Worm (Caenorhabditis elegans) whole organism, L1 larva: ENCODE data around the gene dpy-11.

Experiments used
- C04F5.9 ChIP-seq: sonication (generic microtip); optimal IDR thresholded peaks from 2 replicates; lab custom pipeline; 2016; ENCODE audit warnings: missing genetic modification characterization, missing compliant biosample characterization
- C16A3.4 ChIP-seq: fragments of 150-350 bp; optimal IDR thresholded peaks from 2 replicates; lab custom pipeline; 2014; ENCODE audit warnings: missing biosample characterization, missing genetic modification characterization
- C34B4.2 ChIP-seq: sonication (generic microtip); optimal IDR thresholded peaks from 2 replicates; lab custom pipeline; 2017; ENCODE audit warnings: mild to moderate bottlenecking, missing genetic modification characterization, missing compliant biosample characterization
- aha-1 ChIP-seq: fragments of 150-350 bp; optimal IDR thresholded peaks from 2 replicates; lab custom pipeline; 2014; ENCODE audit warnings: missing biosample characterization, missing genetic modification characterization
- alr-1 ChIP-seq: fragments of 200-800 bp; sonication (Bioruptor generic); optimal IDR thresholded peaks from 2 replicates; lab custom pipeline; 2018; ENCODE audit warnings: borderline replicate concordance, mild to moderate bottlenecking, missing genetic modification characterization, missing compliant biosample characterization
- blmp-1 ChIP-seq: fragments of 150-350 bp; optimal IDR thresholded peaks from 2 replicates; lab custom pipeline; 2014; ENCODE audit warnings: missing biosample characterization, missing genetic modification characterization
- ceh-82 ChIP-seq, 3 experiments: fragments of 150-350 bp in 1 of 3; sonication (generic microtip) in 2 of 3; optimal IDR thresholded peaks; 2 replicates each; lab custom pipeline; 2014 to 2017; ENCODE audit warnings: missing biosample characterization in 3 of 3, missing genetic modification characterization in 3 of 3
- ceh-90 ChIP-seq: sonication (generic microtip); optimal IDR thresholded peaks from 2 replicates; lab custom pipeline; 2016; ENCODE audit warnings: missing genetic modification characterization, missing compliant biosample characterization
- dpl-1 ChIP-seq, 3 experiments: fragments of 150-350 bp in 2 of 3; sonication (generic microtip) in 1 of 3; optimal IDR thresholded peaks; 2 replicates each; lab custom pipeline; 2014 to 2017; ENCODE audit warnings: missing biosample characterization in 3 of 3, missing genetic modification characterization in 3 of 3, missing genetic modification reagents in 3 of 3
- efl-1 ChIP-seq, 4 experiments: fragments of 150-350 bp; optimal IDR thresholded peaks in 3 of 4; peaks in 1 of 4; 1 replicate in 1 of 4; 2 replicates in 3 of 4; lab custom pipeline; 2014; ENCODE audit warnings: missing biosample characterization in 2 of 4, missing genetic modification characterization in 2 of 4, missing genetic modification reagents in 2 of 4
- egl-27 ChIP-seq, 2 experiments: fragments of 150-350 bp in 1 of 2; sonication (generic microtip); optimal IDR thresholded peaks; 3 replicates each; lab custom pipeline; 2017 to 2018; ENCODE audit warnings: missing biosample characterization in 2 of 2, missing genetic modification characterization in 2 of 2, missing genetic modification reagents in 2 of 2
- grh-1 ChIP-seq: fragments of 200-800 bp; sonication (Bioruptor generic); IDR thresholded peaks from 2 replicates; pipeline ENCODE4 v1.3.6; 2022; ENCODE audit warnings: missing genetic modification reagents, missing genetic modification characterization, missing compliant biosample characterization
- hpl-2 ChIP-seq: fragments of 150-350 bp; optimal IDR thresholded peaks from 2 replicates; lab custom pipeline; 2014; ENCODE audit warnings: missing biosample characterization, missing genetic modification reagents, missing genetic modification characterization
- irx-1 ChIP-seq: sonication (generic microtip); optimal IDR thresholded peaks from 2 replicates; lab custom pipeline; 2016; ENCODE audit warnings: missing genetic modification characterization, missing compliant biosample characterization
- jun-1 ChIP-seq: fragments of 150-350 bp; optimal IDR thresholded peaks from 2 replicates; lab custom pipeline; 2014; ENCODE audit warnings: missing biosample characterization, missing genetic modification reagents, missing genetic modification characterization
- lin-14 ChIP-seq: fragments of 200-800 bp; sonication (Bioruptor generic); optimal IDR thresholded peaks from 2 replicates; lab custom pipeline; 2018; ENCODE audit warnings: mild to moderate bottlenecking, missing genetic modification characterization, moderate library complexity, missing compliant biosample characterization
- lin-35 ChIP-seq, 2 experiments: fragments of 150-350 bp; optimal IDR thresholded peaks; 2 replicates each; lab custom pipeline; 2014; ENCODE audit warnings: missing biosample characterization in 2 of 2, missing genetic modification characterization in 2 of 2, missing genetic modification reagents in 2 of 2
- lir-3 ChIP-seq: sonication (generic microtip); optimal IDR thresholded peaks from 2 replicates; lab custom pipeline; 2016; ENCODE audit warnings: mild to moderate bottlenecking, missing genetic modification characterization, moderate library complexity, missing compliant biosample characterization; ENCODE audit not compliant: poor library complexity
- mef-2 ChIP-seq: fragments of 150-350 bp; optimal IDR thresholded peaks from 2 replicates; lab custom pipeline; 2014; ENCODE audit warnings: missing biosample characterization, missing genetic modification characterization
- nhr-19 ChIP-seq: fragments of 200-800 bp; sonication (Bioruptor generic); conservative IDR thresholded peaks from 2 replicates; pipeline ENCODE4 v1.3.6; 2022; ENCODE audit warnings: missing genetic modification characterization, missing compliant biosample characterization
- nhr-20 ChIP-seq: sonication (generic microtip); optimal IDR thresholded peaks from 2 replicates; lab custom pipeline; 2016; ENCODE audit warnings: mild to moderate bottlenecking, missing genetic modification characterization, missing compliant biosample characterization
- nhr-76 ChIP-seq: sonication (generic microtip); optimal IDR thresholded peaks from 2 replicates; lab custom pipeline; 2017; ENCODE audit warnings: missing biosample characterization, missing genetic modification characterization
- nhr-84 ChIP-seq: sonication (generic microtip); optimal IDR thresholded peaks from 2 replicates; lab custom pipeline; 2017; ENCODE audit warnings: missing biosample characterization, missing genetic modification characterization
- pag-3 ChIP-seq: sonication (generic microtip); optimal IDR thresholded peaks from 2 replicates; lab custom pipeline; 2017; ENCODE audit warnings: missing genetic modification characterization, mild to moderate bottlenecking, missing compliant biosample characterization, antibody characterized with exemption, borderline replicate concordance; ENCODE audit not compliant: insufficient read depth
- skn-1 ChIP-seq: fragments of 150-350 bp; optimal IDR thresholded peaks from 2 replicates; lab custom pipeline; 2014; ENCODE audit warnings: missing biosample characterization, missing genetic modification characterization
- snu-23 ChIP-seq: sonication (generic microtip); optimal IDR thresholded peaks from 2 replicates; lab custom pipeline; 2016; ENCODE audit warnings: missing genetic modification characterization, missing compliant biosample characterization
- sptf-1 ChIP-seq: fragments of 150-350 bp; optimal IDR thresholded peaks from 2 replicates; lab custom pipeline; 2014; ENCODE audit warnings: missing biosample characterization, missing genetic modification characterization
- sup-37 ChIP-seq: fragments of 200-800 bp; sonication (Bioruptor generic); optimal IDR thresholded peaks from 2 replicates; lab custom pipeline; 2018; ENCODE audit warnings: mild to moderate bottlenecking, missing genetic modification characterization, missing compliant biosample characterization
- swsn-7 ChIP-seq: sonication (generic microtip); optimal IDR thresholded peaks from 2 replicates; lab custom pipeline; 2016; ENCODE audit warnings: missing genetic modification characterization, missing compliant biosample characterization
- tlp-1 ChIP-seq: fragments of 150-350 bp; optimal IDR thresholded peaks from 2 replicates; lab custom pipeline; 2014; ENCODE audit warnings: missing biosample characterization, missing genetic modification characterization
- unc-62 ChIP-seq: fragments of 150-350 bp; optimal IDR thresholded peaks from 2 replicates; lab custom pipeline; 2014; ENCODE audit warnings: missing biosample characterization, missing genetic modification reagents, missing genetic modification characterization
- unc-86 ChIP-seq: sonication (generic microtip); optimal IDR thresholded peaks from 2 replicates; lab custom pipeline; 2016; ENCODE audit warnings: missing genetic modification characterization, missing compliant biosample characterization
- xbp-1 ChIP-seq: sonication (generic microtip); optimal IDR thresholded peaks from 2 replicates; lab custom pipeline; 2016; ENCODE audit warnings: missing genetic modification characterization, missing compliant biosample characterization
- zip-4 ChIP-seq: fragments of 200-800 bp; sonication (Bioruptor generic); optimal IDR thresholded peaks from 2 replicates; lab custom pipeline; 2018; ENCODE audit warnings: mild to moderate bottlenecking, missing genetic modification characterization, moderate library complexity, missing compliant biosample characterization
- ztf-11 ChIP-seq, 2 experiments: sonication (generic microtip); optimal IDR thresholded peaks; 2 replicates each; lab custom pipeline; 2016 to 2017; ENCODE audit warnings: missing genetic modification characterization in 2 of 2, missing biosample characterization in 1 of 2, missing compliant biosample characterization in 1 of 2

dpy-11 gene

ce11 chrV:6551707-6552390, 36.8 kb upstream of the dpy-11 start, which contains the start of gene twk-10 (continued):
- peak; percentile 24 for TF ChIP-seq swsn-7 (tag; lab: Kevin White, UChicago)
- no peak for TF ChIP-seq tlp-1 (tag; lab: Kevin White, UChicago)
- no peak for TF ChIP-seq unc-62
- peak; percentile 28 for TF ChIP-seq C16A3.4
- TF ChIP-seq lin-14: peak; percentile 17
- TF ChIP-seq nhr-84 (tag; lab: Kevin White, UChicago): no peak
- no peak for TF ChIP-seq ceh-82 (tag; optimal IDR thresholded peaks at IDR 0.05; lab: Kevin White, UChicago)
- no peak for TF ChIP-seq skn-1 (tag; lab: Kevin White, UChicago)
- TF ChIP-seq blmp-1 (tag; lab: Kevin White, UChicago): no peak
- no peak for TF ChIP-seq C04F5.9 (tag; lab: Kevin White, UChicago)
- TF ChIP-seq egl-27 (tag; optimal IDR thresholded peaks at IDR 0.05; lab: Kevin White, UChicago): no peak
- TF ChIP-seq jun-1 (tag; lab: Kevin White, UChicago): no peak
- TF ChIP-seq lir-3 (tag; lab: Kevin White, UChicago): no peak
- peak in 1 of 3 experiments; percentile 35 for TF ChIP-seq dpl-1 (GFP tag; optimal IDR thresholded peaks at IDR 0.05; lab: Kevin White, UChicago)
- peak; percentile 44 for TF ChIP-seq nhr-19 (GFP tag; lab: Robert Waterston, UW)
- no peak for TF ChIP-seq hpl-2 (GFP tag; lab: Kevin White, UChicago)
- no peak for TF ChIP-seq ceh-90
- peak; percentile 21 to 48 for TF ChIP-seq lin-35 (GFP tag; optimal IDR thresholded peaks at IDR 0.05; lab: Kevin White, UChicago)
- TF ChIP-seq C34B4.2 (tag; lab: Kevin White, UChicago): no peak
- TF ChIP-seq xbp-1 (tag; lab: Kevin White, UChicago): peak; percentile 15
- peak; percentile 42 for TF ChIP-seq snu-23 (GFP tag; lab: Kevin White, UChicago)
- no peak for TF ChIP-seq sup-37 (GFP tag; lab: Kevin White, UChicago)
- TF ChIP-seq nhr-76 (tag; lab: Kevin White, UChicago): no peak
- no peak for TF ChIP-seq zip-4
- no peak for TF ChIP-seq unc-86 (tag; lab: Kevin White, UChicago)
- peak; percentile 47 for TF ChIP-seq nhr-20 (tag; lab: Kevin White, UChicago)
- no peak for TF ChIP-seq mef-2 (tag; lab: Kevin White, UChicago)
- TF ChIP-seq irx-1 (tag; lab: Kevin White, UChicago): peak; percentile 27
- no peak for TF ChIP-seq ztf-11 (tag; optimal IDR thresholded peaks at IDR 0.05; lab: Kevin White, UChicago)
- no peak for TF ChIP-seq pag-3 (tag; lab: Kevin White, UChicago)
- no peak for TF ChIP-seq grh-1 (GFP tag; lab: Robert Waterston, UW)
- TF ChIP-seq, all 84 proteins: peak for 18

DNA sequence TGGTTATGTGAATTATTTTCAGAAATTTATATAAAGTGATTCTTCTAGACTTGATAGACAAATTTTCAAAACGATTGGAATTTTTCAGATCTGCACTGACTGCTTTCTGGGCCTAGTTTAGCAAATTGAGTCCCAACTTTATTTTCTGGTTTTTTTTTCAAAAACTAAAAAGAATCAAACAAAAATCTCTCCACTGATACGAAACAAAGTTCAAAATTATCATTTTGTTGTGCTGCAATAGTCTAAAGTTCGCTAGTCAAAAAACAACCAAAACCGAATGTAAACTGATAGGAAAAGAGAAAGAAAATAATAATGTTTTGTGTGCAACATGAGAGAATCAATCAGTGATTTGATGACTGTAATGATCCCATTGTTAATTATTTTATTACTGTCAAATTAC, 34.8 kb upstream of the dpy-11 start, which contains the start of gene lipl-4:
lipl-4 (plus strand) TSS at position 301 of the 400 bp plus-strand sequence.
- TF ChIP-seq alr-1 (no peak), sptf-1 (tag; lab: Kevin White, UChicago) (no peak), lin-35 (GFP tag; optimal IDR thresholded peaks at IDR 0.05; lab: Kevin White, UChicago) (no peak)

- no peak for TF ChIP-seq efl-1 (optimal IDR thresholded peaks at IDR 0.05; lab: Kevin White, UChicago)
- peak in 1 of 2 experiments; percentile 83 for TF ChIP-seq efl-1 (GFP tag; optimal IDR thresholded peaks at IDR 0.05 in 1 of 2; lab: Kevin White, UChicago)
- no peak for TF ChIP-seq swsn-7 (tag; lab: Kevin White, UChicago)
- no peak for TF ChIP-seq hpl-2 (GFP tag; lab: Kevin White, UChicago)
- no peak for TF ChIP-seq aha-1 (tag; lab: Kevin White, UChicago)
Measured at ce11 chrV:6549148-6549547, 34.1 kb upstream of the dpy-11 start, which contains the start of gene K04A8.20. TSS of gene K04A8.20 (plus strand) at chrV:6549448.
